Worm (Caenorhabditis elegans): ENCODE measurements around the gene nsph-4.3.

nsph-4.3 gene

DNA sequence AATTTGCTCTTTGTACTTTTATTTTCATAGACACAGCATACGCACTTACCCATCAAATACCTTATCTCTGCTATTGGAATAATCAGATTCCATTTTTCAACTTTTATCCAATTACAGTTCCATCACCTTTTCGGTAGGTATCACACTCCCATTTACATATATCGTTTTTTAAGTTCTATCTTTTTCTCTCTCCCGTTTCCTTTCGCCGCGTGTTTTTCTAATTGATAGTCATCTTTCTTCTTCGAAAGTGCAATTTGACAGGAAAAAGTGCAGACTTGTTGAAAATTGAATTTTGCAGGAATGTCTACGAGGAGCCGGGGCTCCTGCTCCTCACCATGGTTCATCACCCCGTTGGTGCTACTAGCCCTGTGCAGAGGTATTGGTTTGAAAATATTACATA, 16.0 kb upstream of the nsph-4.3 start, which contains the start of gene fbn-1:
fbn-1 (plus strand) TSS at position 301 of the 400 bp plus-strand sequence.
- TF ChIP-seq gmeb-1 (tag; optimal IDR thresholded peaks at IDR 0.05) (no peak), mab-5 (tag; optimal IDR thresholded peaks at IDR 0.05) (no peak), ama-1 (optimal IDR thresholded peaks at IDR 0.05) (no peak), nhr-129 (tag; optimal IDR thresholded peaks at IDR 0.05) (no peak), crh-2 (tag; optimal IDR thresholded peaks at IDR 0.05) (no peak), ztf-4 (tag; optimal IDR thresholded peaks at IDR 0.05) (no peak), sma-9 (GFP tag; optimal IDR thresholded peaks at IDR 0.05) (no peak), sma-9 (tag; optimal IDR thresholded peaks at IDR 0.05) (no peak), ztf-11 (tag; optimal IDR thresholded peaks at IDR 0.05) (no peak)

DNA sequence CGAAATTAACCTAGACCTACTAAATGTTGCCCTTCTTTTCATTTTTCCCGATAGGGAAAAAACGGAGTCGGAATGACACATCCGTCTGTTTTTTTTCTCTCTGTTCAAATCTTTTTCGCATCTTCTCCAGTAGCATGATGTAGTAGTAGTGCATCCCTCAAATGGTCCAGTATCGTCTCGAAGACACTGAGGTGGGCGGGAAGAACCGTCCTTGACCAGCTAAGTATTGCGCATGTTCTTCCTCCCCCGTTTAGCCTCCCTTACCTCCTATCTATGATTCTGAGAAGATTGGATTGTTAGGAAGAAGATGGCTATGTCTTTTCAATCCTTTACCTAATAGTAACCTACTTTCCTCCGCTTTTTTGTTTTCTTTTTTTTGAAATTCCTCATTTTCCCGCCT, 13.9 kb upstream of the nsph-4.3 start:
- TF ChIP-seq unc-55 (GFP tag; optimal IDR thresholded peaks at IDR 0.05): no peak
- peak; percentile 20 for TF ChIP-seq sma-3 (GFP tag; optimal IDR thresholded peaks at IDR 0.05)
- TF ChIP-seq elt-3 (tag; optimal IDR thresholded peaks at IDR 0.05): no peak
- TF ChIP-seq fos-1 (tag; optimal IDR thresholded peaks at IDR 0.05): peak; percentile 41
- TF ChIP-seq nhr-12 (tag; optimal IDR thresholded peaks at IDR 0.05): no peak
- peak; percentile 47 for TF ChIP-seq sma-9 (GFP tag; optimal IDR thresholded peaks at IDR 0.05)
- no peak for TF ChIP-seq sma-9 (tag; optimal IDR thresholded peaks at IDR 0.05)
- TF ChIP-seq mdl-1 (tag; optimal IDR thresholded peaks at IDR 0.05): no peak

DNA sequence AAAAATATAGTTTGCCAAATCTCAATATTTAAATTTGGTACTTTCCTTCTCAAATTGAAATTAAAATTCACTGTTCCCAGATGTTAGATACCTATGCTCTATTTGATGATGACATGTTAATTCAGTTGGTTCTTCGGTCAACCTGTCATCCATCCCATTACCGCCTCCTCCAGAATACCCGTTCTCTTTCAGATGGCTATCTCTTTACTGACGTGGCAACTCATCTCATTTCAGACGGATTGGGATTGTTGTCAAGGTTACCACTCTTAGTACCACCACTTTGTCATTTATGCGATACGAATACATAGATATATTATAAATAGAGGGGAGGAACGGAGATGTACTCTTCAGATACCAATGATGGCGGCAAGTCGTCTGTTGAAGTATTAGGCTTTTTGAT, 12.3 kb upstream of the nsph-4.3 start:
- TF ChIP-seq fos-1 (tag; optimal IDR thresholded peaks at IDR 0.05) (no peak), unc-55 (GFP tag; optimal IDR thresholded peaks at IDR 0.05) (no peak), nhr-10 (tag; optimal IDR thresholded peaks at IDR 0.05) (no peak), blmp-1 (tag; optimal IDR thresholded peaks at IDR 0.05; ENCODE audit: insufficient read depth) (no peak), ceh-82 (tag; optimal IDR thresholded peaks at IDR 0.05) (no peak), nhr-11 (tag; optimal IDR thresholded peaks at IDR 0.05) (no peak), sma-9 (GFP tag; optimal IDR thresholded peaks at IDR 0.05) (no peak), sma-9 (tag; optimal IDR thresholded peaks at IDR 0.05) (no peak), elt-3 (tag; optimal IDR thresholded peaks at IDR 0.05) (no peak), lin-11 (tag; optimal IDR thresholded peaks at IDR 0.05) (no peak), crh-2 (tag; optimal IDR thresholded peaks at IDR 0.05) (no peak)

DNA sequence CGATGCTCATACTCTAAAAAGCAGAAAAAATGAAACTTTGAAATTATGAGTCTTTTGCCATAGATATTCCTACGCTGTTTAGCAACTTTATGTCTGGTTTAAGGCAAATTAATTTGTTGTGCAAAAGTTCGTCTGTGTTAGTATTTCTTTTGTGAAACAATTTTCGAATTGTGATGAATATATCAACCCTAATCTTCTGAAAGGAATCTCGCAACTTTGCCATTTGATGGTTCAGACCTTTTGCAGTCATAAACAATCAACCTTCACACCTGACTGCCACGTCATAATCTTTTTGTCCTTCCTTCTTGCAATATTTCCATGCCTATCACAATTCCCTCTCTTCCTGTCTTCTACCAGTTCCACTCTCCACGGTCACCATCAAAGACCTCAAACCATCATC, 10.8 kb upstream of the nsph-4.3 start:
- TF ChIP-seq zag-1 (tag; optimal IDR thresholded peaks at IDR 0.05): no peak
- TF ChIP-seq nhr-77 (tag; optimal IDR thresholded peaks at IDR 0.05): no peak
- TF ChIP-seq lin-13 (GFP tag; optimal IDR thresholded peaks at IDR 0.05): no peak
- no peak for TF ChIP-seq alr-1 (tag; optimal IDR thresholded peaks at IDR 0.05)
- TF ChIP-seq nhr-10 (tag; optimal IDR thresholded peaks at IDR 0.05): no peak
- TF ChIP-seq ztf-11 (tag; optimal IDR thresholded peaks at IDR 0.05): no peak
- TF ChIP-seq egl-27 (tag; optimal IDR thresholded peaks at IDR 0.05): no peak
- no peak for TF ChIP-seq nhr-23 (tag; optimal IDR thresholded peaks at IDR 0.05)
- no peak for TF ChIP-seq nhr-11 (tag; optimal IDR thresholded peaks at IDR 0.05)
- no peak for TF ChIP-seq snpc-4 (tag; optimal IDR thresholded peaks at IDR 0.05)
- no peak for TF ChIP-seq C34F6.9 (tag; optimal IDR thresholded peaks at IDR 0.05)

DNA sequence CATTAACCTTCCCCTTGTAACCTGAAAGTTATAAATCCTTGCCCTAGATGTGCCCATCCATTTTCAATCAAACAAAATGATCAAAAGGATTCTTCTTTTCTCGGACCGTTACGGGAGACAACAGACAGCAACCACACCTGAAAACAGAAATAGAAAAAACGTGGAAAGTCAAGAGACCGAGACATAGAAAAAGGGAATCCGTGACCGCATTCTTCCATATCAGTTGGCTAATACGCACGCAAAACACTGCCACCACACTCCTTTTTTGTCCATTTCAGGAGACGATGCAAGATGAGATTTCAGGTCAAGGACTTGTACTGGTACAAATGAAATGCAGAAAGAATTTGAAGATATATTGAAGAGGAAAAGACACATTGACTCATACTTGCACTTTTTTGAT, 9.2 kb upstream of the nsph-4.3 start:
- TF ChIP-seq skn-1 (tag; optimal IDR thresholded peaks at IDR 0.05) (no peak), unc-55 (GFP tag; optimal IDR thresholded peaks at IDR 0.05) (no peak), peb-1 (tag; optimal IDR thresholded peaks at IDR 0.05) (no peak), egl-27 (tag; optimal IDR thresholded peaks at IDR 0.05) (peak; percentile 8), sma-3 (GFP tag; optimal IDR thresholded peaks at IDR 0.05) (peak; percentile 26), fos-1 (tag; optimal IDR thresholded peaks at IDR 0.05) (peak; percentile 5), nhr-21 (tag; optimal IDR thresholded peaks at IDR 0.05) (peak; percentile 13)

- TF ChIP-seq egl-27 (tag; optimal IDR thresholded peaks at IDR 0.05): no peak
- TF ChIP-seq nhr-6 (tag; optimal IDR thresholded peaks at IDR 0.05): no peak
- TF ChIP-seq alr-1 (tag; optimal IDR thresholded peaks at IDR 0.05): no peak
- TF ChIP-seq lin-13 (GFP tag; optimal IDR thresholded peaks at IDR 0.05): no peak
- no peak for TF ChIP-seq elt-3 (tag; optimal IDR thresholded peaks at IDR 0.05)
- TF ChIP-seq ztf-4 (tag; optimal IDR thresholded peaks at IDR 0.05): no peak
- TF ChIP-seq lin-39 (tag; optimal IDR thresholded peaks at IDR 0.05): no peak
- TF ChIP-seq nhr-77 (tag; optimal IDR thresholded peaks at IDR 0.05): no peak
- TF ChIP-seq Y55F3AM.14 (GFP tag; optimal IDR thresholded peaks at IDR 0.05): no peak
- TF ChIP-seq elt-1 (tag; optimal IDR thresholded peaks at IDR 0.05): no peak
- no peak for TF ChIP-seq snpc-4 (tag; optimal IDR thresholded peaks at IDR 0.05)
- TF ChIP-seq ztf-1 (GFP tag; conservative IDR thresholded peaks at IDR 0.05): no peak
- no peak for TF ChIP-seq nhr-10 (tag; optimal IDR thresholded peaks at IDR 0.05)
- TF ChIP-seq unc-55 (GFP tag; optimal IDR thresholded peaks at IDR 0.05): peak; percentile 61
- no peak for TF ChIP-seq unc-39 (tag; optimal IDR thresholded peaks at IDR 0.05)
- TF ChIP-seq sma-3 (GFP tag; optimal IDR thresholded peaks at IDR 0.05): no peak
- TF ChIP-seq R02D3.7 (tag; optimal IDR thresholded peaks at IDR 0.05): no peak
- no peak for TF ChIP-seq ceh-16 (tag; optimal IDR thresholded peaks at IDR 0.05)
- TF ChIP-seq ZK546.5 (tag; optimal IDR thresholded peaks at IDR 0.05): no peak
- no peak for TF ChIP-seq zag-1 (tag; optimal IDR thresholded peaks at IDR 0.05)
- TF ChIP-seq C34F6.9 (tag; optimal IDR thresholded peaks at IDR 0.05): peak; percentile 6
- TF ChIP-seq aly-2 (tag; optimal IDR thresholded peaks at IDR 0.05): no peak
- no peak for TF ChIP-seq dmd-4 (tag; optimal IDR thresholded peaks at IDR 0.05)
- TF ChIP-seq nhr-23 (tag; optimal IDR thresholded peaks at IDR 0.05): no peak
- peak; percentile 34 for TF ChIP-seq nhr-129 (tag; optimal IDR thresholded peaks at IDR 0.05)
Measured at ce11 chrIII:7616228-7616627, 7.2 kb upstream of the nsph-4.3 start, which contains the start of gene T04A6.1. Gene T04A6.1, plus strand, starts transcription at chrIII:7616528.
